Fruit fly (Drosophila melanogaster) whole organism, larva: ENCODE results near the gene Ir85a.

ENCODE experiments used
- noc ChIP-seq: fragments of 200-800 bp; sonication (Bioruptor generic); optimal IDR thresholded peaks from 3 replicates; lab custom pipeline; 2019; ENCODE audit warnings: missing biosample characterization, mild to moderate bottlenecking, missing genetic modification characterization, moderate library complexity

Gene Ir85a

dm6 chr3R:8794384-8794783 is at the start of gene Ir85a:
TSS of gene Ir85a (plus strand) at chr3R:8794684.
- TF ChIP-seq noc (tag; lab: Kevin White, UChicago), result no peak

DNA sequence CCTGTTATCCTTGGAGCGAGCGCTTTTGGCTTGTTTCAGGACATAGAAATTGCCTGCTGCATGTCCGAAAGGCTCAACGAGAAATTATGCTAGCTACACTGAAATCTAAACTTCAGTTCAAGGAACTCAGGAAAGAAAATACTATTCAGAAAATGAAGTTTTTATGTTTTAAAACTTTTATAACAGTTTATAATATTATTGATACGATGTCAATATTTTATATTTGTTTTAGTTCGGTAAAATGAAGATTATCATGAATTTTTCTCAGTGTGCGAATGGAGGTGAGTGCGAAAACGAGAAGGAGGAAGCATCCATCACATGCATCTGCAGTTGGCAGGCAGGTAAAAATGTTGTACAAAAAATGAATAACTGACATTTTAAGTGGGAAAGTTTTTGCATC is 48.1 kb upstream of the Ir85a start:
- no peak for TF ChIP-seq noc (tag; lab: Kevin White, UChicago)

DNA sequence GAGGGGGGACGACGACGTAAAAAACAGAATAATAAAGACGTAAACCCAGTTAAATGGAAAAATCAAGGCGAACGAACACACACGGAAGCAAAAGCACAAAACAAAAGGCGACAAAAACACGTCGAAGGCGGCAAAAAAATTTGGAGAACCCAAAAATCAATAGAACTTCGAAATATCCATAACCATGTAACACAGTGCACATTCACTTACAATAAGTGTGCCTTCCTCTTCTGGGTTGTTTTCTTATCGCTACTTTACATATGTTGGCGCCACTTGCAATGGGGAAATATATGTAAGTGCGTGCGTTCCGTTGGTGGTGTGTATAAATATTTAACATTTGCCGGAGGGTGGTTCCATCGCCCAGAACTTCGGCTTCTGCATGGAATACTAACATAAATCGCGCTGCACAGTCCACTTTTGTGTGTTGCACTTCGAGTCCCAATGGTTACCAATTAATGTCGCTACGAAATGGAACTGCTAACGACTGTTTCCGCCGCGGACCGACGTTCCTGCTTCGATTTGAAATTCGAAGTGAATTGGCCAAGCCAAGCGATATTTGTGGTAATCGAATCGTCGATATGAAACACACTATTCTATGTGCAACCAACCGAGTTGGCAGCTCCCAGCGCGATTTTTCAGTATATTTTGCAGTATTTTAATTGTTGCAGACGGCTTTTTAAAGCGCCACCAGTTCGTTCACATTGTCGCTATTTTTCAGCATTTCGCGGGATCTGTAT is 47.2 kb upstream of the Ir85a start, which contains the start of the genes CG9801 and Nasp:
TSS of gene CG9801 (minus strand) at position 542 of the 737 bp plus-strand sequence.
TSS of gene Nasp (plus strand) at position 665 of the 737 bp plus-strand sequence.
- no peak for TF ChIP-seq noc (tag; lab: Kevin White, UChicago)

DNA sequence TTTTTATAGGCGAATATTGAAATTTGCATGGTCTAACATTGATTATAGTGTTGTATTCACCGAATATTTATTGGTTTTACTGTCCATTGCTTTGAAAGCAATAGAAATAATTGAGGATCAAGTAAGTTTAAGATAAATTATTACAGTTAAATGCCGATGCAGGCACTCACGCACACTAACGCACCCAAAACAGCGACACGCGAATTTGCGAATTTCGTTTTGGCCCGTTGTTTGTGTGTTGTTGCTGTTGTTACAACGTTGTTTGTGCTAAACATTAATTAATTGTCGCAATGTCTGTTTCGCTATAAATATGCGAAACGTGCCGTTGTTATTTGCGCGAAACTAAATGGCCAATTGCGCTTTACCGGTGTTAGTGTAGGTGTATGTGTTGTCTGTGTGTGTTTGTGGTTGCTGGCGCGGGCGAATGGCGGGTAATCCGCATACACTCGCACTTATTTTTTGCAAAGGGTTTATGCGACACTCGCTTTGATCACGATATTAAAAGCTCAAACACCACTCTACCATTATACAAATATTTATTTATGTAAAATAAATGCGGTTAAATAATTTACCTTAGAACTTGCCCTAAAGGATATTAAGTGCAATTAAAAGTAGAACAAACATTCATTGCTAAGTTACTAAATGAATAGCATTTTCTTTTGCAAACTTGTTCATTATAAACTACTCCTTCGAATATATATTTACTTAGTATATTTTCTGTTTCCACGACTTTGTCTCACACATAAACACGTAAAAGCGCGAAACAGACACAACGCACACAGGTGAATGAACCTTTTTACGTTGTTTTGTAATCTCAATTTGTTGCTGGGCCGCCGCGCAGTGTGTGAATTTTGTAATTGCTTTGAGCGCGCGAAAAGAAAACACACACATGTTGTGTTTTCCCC is 46.4 kb upstream of the Ir85a start:
- TF ChIP-seq noc (tag; lab: Kevin White, UChicago), result peak; percentile 83

DNA sequence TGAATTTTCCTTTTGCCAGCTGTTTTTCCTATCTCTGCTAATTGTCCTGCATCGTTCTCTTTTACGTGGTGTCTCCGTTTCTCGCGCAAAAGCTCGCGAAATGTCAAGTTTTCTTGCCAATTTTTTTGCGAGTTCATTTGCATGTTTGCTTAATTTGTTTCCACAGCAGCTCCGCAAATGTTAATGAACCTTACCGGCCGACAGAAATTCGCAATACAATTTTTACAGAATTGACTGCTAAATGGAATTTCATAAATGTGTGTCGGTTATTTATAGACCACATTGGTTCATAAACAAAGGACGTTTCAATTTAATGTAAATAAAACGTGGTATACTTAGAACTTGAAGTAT is 45.7 kb upstream of the Ir85a start:
- no peak for TF ChIP-seq noc (tag; lab: Kevin White, UChicago)

DNA sequence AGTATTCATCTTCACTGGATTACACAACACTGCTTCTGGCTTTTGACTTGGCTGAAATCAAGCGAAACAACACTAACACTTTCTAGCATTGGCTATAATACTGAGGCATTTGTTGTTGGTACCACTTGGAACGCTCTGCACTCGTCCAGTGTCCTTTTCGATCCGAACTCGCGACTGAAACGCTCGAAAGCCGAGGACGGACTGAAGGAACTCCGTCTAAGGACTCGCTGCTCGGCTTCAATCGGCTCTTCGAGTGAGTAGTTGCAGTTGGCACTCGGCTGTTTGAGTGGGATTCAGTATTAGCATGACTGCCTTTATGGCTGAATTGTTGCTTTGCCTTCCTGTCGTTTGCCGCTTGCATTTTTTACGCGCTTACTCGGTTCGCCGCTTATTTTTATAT is 26.5 kb upstream of the Ir85a start, which contains the start of the genes CG34135 and CG11768:
TSS of gene CG34135 (minus strand) at position 194 of the 400 bp plus-strand sequence.
TSS of gene CG11768 (minus strand) at position 203 of the 400 bp plus-strand sequence.
- no peak for TF ChIP-seq noc (tag; lab: Kevin White, UChicago)

DNA sequence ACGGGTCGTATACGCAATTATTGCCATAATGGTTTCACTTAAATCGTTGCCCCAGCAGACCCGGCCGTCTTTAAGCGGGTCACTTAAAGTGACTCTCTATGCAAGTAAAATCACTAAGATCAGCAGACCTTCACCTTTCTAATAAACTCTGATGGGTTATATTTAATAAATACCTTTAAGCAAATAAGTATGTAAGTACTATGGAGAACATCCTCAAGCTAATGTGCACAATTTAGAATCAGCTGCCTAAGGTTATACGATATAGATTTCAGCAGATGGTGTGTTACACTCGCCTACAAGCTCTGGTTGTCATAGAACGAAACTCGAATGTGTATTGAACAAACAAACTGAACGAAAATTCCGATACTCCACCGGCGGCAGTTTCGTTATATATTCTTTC is 25.4 kb upstream of the Ir85a start, which contains the start of gene CG8236:
TSS of gene CG8236 (plus strand) at position 301 of the 400 bp plus-strand sequence.
- TF ChIP-seq noc (tag; lab: Kevin White, UChicago), result no peak

DNA sequence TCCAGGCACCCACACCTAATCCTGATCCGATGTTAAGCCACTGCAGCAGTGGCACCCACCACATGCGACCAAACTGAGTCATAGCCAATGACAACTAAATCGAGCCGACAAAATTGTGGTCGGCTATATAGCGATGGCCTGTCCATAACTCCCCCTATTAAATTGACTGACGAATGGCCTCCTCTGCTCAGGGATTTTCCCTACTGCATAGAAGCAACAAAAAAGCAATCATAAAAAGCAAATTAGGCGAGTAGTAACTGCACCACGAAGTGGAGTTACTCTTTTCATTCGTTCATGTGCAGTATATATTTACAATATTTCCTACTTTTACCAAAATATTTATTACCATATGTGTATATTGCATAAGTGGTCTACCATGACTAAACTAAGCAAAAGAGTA is 21.9 kb upstream of the Ir85a start, which contains the start of gene CG13318:
TSS of gene CG13318 (minus strand) at position 101 of the 400 bp plus-strand sequence.
- TF ChIP-seq noc (tag; lab: Kevin White, UChicago), result no peak

DNA sequence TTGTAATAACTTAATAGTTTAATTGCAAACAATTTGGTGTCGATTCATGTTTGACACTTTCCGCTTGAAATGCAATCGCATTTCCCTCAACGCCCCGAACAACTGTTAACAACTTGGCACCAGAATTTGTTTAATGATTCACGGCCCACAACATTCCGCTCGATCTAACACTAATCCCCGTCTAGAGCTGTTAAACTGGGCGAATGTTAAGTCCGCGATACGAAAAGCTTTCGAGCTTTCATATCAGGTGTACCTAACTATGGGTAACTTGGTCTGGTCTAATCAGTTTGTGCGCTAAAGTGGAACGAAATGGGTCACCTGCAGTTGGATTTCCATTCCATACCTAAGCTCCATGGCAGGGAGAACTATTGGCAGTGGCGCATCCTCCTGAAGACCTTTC is 21.3 kb upstream of the Ir85a start, which contains the start of gene CG34301:
TSS of gene CG34301 (plus strand) at position 301 of the 400 bp plus-strand sequence.
- TF ChIP-seq noc (tag; lab: Kevin White, UChicago), result no peak

dm6 chr3R:8779823-8780222 is 14.7 kb upstream of the Ir85a start, which contains the start of gene CG33191:
TSS of gene CG33191 (minus strand) at chr3R:8779923.
- no peak for TF ChIP-seq noc (tag; lab: Kevin White, UChicago)

DNA sequence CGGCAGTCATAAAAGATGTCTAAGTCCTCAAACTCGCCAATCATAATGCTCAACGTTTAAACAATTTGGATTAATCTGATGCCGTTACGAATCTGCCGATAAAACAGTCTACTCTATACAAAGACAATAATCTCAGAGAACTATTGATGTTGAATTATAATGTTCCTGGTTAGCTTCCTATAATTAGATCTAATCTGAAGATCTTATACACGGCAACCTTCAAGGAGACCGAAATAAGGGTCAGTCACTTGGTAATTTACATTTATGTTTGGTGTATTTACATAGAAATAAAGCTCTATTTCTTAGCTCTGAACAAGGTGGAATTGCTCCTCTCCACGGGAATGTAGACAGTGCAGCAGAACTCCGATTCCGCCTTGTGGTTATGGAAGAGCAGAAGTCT is 13.8 kb upstream of the Ir85a start, which contains the start of gene CG33189:
TSS of gene CG33189 (minus strand) at position 101 of the 400 bp plus-strand sequence.
- no peak for TF ChIP-seq noc (tag; lab: Kevin White, UChicago)

- no peak for TF ChIP-seq noc (tag; lab: Kevin White, UChicago)
These were observed 9.7 kb upstream of the Ir85a start for dm6 chr3R:8784788-8785187.

- TF ChIP-seq noc (tag; lab: Kevin White, UChicago), result no peak
These were observed 9.0 kb upstream of the Ir85a start for dm6 chr3R:8785451-8785850.

DNA sequence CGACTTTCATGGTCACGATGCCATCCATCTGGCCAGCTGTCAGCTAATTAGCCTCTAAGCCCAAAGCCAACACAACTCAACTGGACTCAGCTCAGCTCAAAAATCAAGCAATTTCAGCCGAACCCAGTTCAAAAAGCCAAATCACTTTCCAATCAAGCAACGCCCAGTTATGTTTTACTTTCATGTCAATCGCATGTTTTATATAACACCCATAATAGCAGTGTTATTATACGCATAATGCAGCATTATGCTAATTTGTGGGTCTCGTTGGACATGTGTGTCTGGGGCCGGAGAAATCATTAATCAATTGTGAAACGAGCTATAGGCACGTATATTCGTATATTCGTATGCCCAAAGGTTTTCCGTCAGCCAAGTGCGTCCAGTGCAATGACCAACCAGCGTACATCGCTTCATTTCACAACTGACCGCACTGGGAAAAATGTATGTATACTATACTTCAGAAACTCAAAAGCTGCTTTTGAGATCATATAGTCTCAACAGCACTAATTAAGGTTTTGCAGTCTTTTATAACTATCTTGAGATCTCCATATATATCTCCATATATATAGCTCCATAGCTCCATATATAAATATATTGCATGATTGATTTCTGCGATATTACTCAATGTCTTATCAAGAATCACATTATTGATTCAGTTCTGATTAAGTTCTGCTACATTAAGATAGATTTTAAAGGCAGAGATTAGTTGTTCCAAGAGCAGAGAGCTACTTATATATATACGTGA is 6.8 kb upstream of the Ir85a start:
- no peak for TF ChIP-seq noc (tag; lab: Kevin White, UChicago)
